Fruit fly (Drosophila melanogaster) whole organism, embryonic: ENCODE results near the gene CG40045.
"Not testable (repeated sequence)": the region's sequence is repeated elsewhere in the genome, so short reads cannot be mapped to it uniquely, and the experiment has no call there.

Source experiments
- CG10959 ChIP-seq: fragments of 200-800 bp; sonication (Bioruptor generic); IDR thresholded peaks from 2 replicates; pipeline ENCODE4 v1.3.6; 2022; ENCODE audit warnings: missing biosample characterization, missing genetic modification characterization
- CTCF ChIP-seq: fragments of 200-800 bp; sonication (Bioruptor generic); optimal IDR thresholded peaks from 2 replicates; lab custom pipeline; 2017; ENCODE audit warnings: missing biosample characterization, mild to moderate bottlenecking, missing genetic modification characterization, moderate library complexity
- ems ChIP-seq: fragments of 200-800 bp; sonication (Bioruptor generic); optimal IDR thresholded peaks from 3 replicates; lab custom pipeline; 2016; ENCODE audit warnings: missing biosample characterization, missing genetic modification characterization

DNA sequence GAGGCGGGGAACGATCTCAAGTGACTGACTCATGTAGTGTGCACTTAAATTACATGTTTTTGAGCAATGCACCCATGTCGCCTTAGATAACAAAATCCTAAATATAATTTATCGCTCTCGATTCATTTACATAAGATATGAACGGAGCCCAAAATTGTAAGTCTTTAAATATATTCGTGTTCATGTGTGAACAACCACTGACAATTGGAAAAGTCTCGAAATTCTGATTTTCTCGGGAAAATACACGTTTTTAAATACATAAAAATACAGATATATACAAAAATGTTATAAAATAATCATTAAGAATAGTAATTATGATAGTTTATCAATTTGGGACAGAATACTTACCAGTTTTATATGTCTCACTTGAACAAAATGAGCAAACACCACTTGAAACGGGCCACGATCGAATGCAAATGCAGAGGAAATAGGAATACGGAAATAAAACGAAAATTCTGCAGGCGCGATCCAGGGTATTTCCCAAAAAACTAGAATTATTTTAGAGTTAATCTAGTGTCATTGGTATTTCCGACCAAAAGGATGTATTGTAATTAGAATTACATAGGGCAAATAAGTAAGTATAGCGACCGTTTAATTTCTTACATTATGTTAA, 7.7 kb upstream of the CG40045 start:
- TF ChIP-seq CG10959 (GFP tag; lab: Robert Waterston, UW); ems (GFP tag; lab: Kevin White, UChicago); CTCF (GFP tag; lab: Kevin White, UChicago): not testable (repeated sequence)
